Worm (Caenorhabditis elegans): ENCODE measurements around the gene alr-1.

Gene alr-1

ce11 chrX:11123998-11124397 is 1.4 kb downstream of the alr-1 start:
- no peak for TF ChIP-seq ztf-29 (GFP tag; IDR thresholded peaks at IDR 0.05)

ce11 chrX:11122412-11122811 is 3.0 kb downstream of the alr-1 start:
- no peak for TF ChIP-seq klf-2 (GFP tag; conservative IDR thresholded peaks at IDR 0.05)
- no peak for TF ChIP-seq med-1 (GFP tag; optimal IDR thresholded peaks at IDR 0.05; ENCODE audit: insufficient read depth)
- TF ChIP-seq ztf-23 (GFP tag; IDR thresholded peaks at IDR 0.05): no peak
- TF ChIP-seq flt-1 (GFP tag; IDR thresholded peaks at IDR 0.05): no peak
- no peak for TF ChIP-seq ref-1 (GFP tag; conservative IDR thresholded peaks at IDR 0.05)
- no peak for TF ChIP-seq ztf-29 (GFP tag; IDR thresholded peaks at IDR 0.05)
- TF ChIP-seq tab-1 (GFP tag; IDR thresholded peaks at IDR 0.05): no peak
- TF ChIP-seq T22C8.4 (GFP tag; IDR thresholded peaks at IDR 0.05): no peak
- TF ChIP-seq cog-1 (tag; optimal IDR thresholded peaks at IDR 0.05): no peak

- no peak for TF ChIP-seq ztf-29 (GFP tag; IDR thresholded peaks at IDR 0.05)
These were observed 4.6 kb downstream of the alr-1 start, which contains the start of gene R08B4.3 for ce11 chrX:11120808-11121207. Gene R08B4.3, minus strand, starts transcription at chrX:11121005.

- TF ChIP-seq cog-1 (tag; optimal IDR thresholded peaks at IDR 0.05): no peak
- no peak for TF ChIP-seq ref-1 (GFP tag; conservative IDR thresholded peaks at IDR 0.05)
These were observed 8.7 kb downstream of the alr-1 start, which contains the start of gene nlp-66 for ce11 chrX:11116723-11117122. Gene nlp-66, minus strand, starts transcription at chrX:11116823.

- TF ChIP-seq cog-1 (tag; optimal IDR thresholded peaks at IDR 0.05) (no peak), T22C8.4 (GFP tag; IDR thresholded peaks at IDR 0.05) (no peak), ztf-23 (GFP tag; IDR thresholded peaks at IDR 0.05) (no peak), med-1 (GFP tag; optimal IDR thresholded peaks at IDR 0.05; ENCODE audit: insufficient read depth) (no peak), klf-2 (GFP tag; conservative IDR thresholded peaks at IDR 0.05) (no peak), flt-1 (GFP tag; IDR thresholded peaks at IDR 0.05) (no peak), ref-1 (GFP tag; conservative IDR thresholded peaks at IDR 0.05) (no peak)
These were observed 11.0 kb downstream of the alr-1 start for ce11 chrX:11114420-11114819.

ce11 chrX:11109200-11109599 is 16.2 kb downstream of the alr-1 start, which contains the start of gene grd-1:
Gene grd-1, plus strand, starts transcription at chrX:11109440.
- TF ChIP-seq ztf-29 (GFP tag; IDR thresholded peaks at IDR 0.05): no peak

- no peak for TF ChIP-seq tab-1 (GFP tag; IDR thresholded peaks at IDR 0.05)
- no peak for TF ChIP-seq ztf-29 (GFP tag; IDR thresholded peaks at IDR 0.05)
- no peak for TF ChIP-seq T22C8.4 (GFP tag; IDR thresholded peaks at IDR 0.05)
- TF ChIP-seq klf-2 (GFP tag; conservative IDR thresholded peaks at IDR 0.05): no peak
- TF ChIP-seq flt-1 (GFP tag; IDR thresholded peaks at IDR 0.05): no peak
- no peak for TF ChIP-seq med-1 (GFP tag; optimal IDR thresholded peaks at IDR 0.05; ENCODE audit: insufficient read depth)
- no peak for TF ChIP-seq cog-1 (tag; optimal IDR thresholded peaks at IDR 0.05)
- no peak for TF ChIP-seq ref-1 (GFP tag; conservative IDR thresholded peaks at IDR 0.05)
- no peak for TF ChIP-seq ztf-23 (GFP tag; IDR thresholded peaks at IDR 0.05)
These were observed 18.3 kb downstream of the alr-1 start, which contains the start of gene clc-17 for ce11 chrX:11107076-11107475. Gene clc-17, plus strand, starts transcription at chrX:11107376.

- TF ChIP-seq ztf-23 (GFP tag; IDR thresholded peaks at IDR 0.05) (no peak), T22C8.4 (GFP tag; IDR thresholded peaks at IDR 0.05) (no peak), med-1 (GFP tag; optimal IDR thresholded peaks at IDR 0.05; ENCODE audit: insufficient read depth) (no peak), tab-1 (GFP tag; IDR thresholded peaks at IDR 0.05) (no peak), flt-1 (GFP tag; IDR thresholded peaks at IDR 0.05) (no peak), cog-1 (tag; optimal IDR thresholded peaks at IDR 0.05) (no peak), klf-2 (GFP tag; conservative IDR thresholded peaks at IDR 0.05) (no peak), ref-1 (GFP tag; conservative IDR thresholded peaks at IDR 0.05) (no peak), ztf-29 (GFP tag; IDR thresholded peaks at IDR 0.05) (no peak)
These were observed 20.4 kb downstream of the alr-1 start, which contains the start of gene W02H3.1 for ce11 chrX:11104883-11105629. Gene W02H3.1, minus strand, starts transcription at chrX:11105460.

ce11 chrX:11103173-11103572 is 22.2 kb downstream of the alr-1 start:
- TF ChIP-seq T22C8.4 (GFP tag; IDR thresholded peaks at IDR 0.05): no peak
- TF ChIP-seq klf-2 (GFP tag; conservative IDR thresholded peaks at IDR 0.05): no peak
- no peak for TF ChIP-seq flt-1 (GFP tag; IDR thresholded peaks at IDR 0.05)
- no peak for TF ChIP-seq med-1 (GFP tag; optimal IDR thresholded peaks at IDR 0.05; ENCODE audit: insufficient read depth)
- TF ChIP-seq ref-1 (GFP tag; conservative IDR thresholded peaks at IDR 0.05): no peak
- TF ChIP-seq cog-1 (tag; optimal IDR thresholded peaks at IDR 0.05): no peak
- TF ChIP-seq ztf-23 (GFP tag; IDR thresholded peaks at IDR 0.05): no peak
- TF ChIP-seq tab-1 (GFP tag; IDR thresholded peaks at IDR 0.05): no peak
- no peak for TF ChIP-seq ztf-29 (GFP tag; IDR thresholded peaks at IDR 0.05)

- TF ChIP-seq ztf-23 (GFP tag; IDR thresholded peaks at IDR 0.05): no peak
- TF ChIP-seq ref-1 (GFP tag; conservative IDR thresholded peaks at IDR 0.05): no peak
- TF ChIP-seq flt-1 (GFP tag; IDR thresholded peaks at IDR 0.05): no peak
- TF ChIP-seq cog-1 (tag; optimal IDR thresholded peaks at IDR 0.05): no peak
- no peak for TF ChIP-seq klf-2 (GFP tag; conservative IDR thresholded peaks at IDR 0.05)
- no peak for TF ChIP-seq T22C8.4 (GFP tag; IDR thresholded peaks at IDR 0.05)
- TF ChIP-seq med-1 (GFP tag; optimal IDR thresholded peaks at IDR 0.05; ENCODE audit: insufficient read depth): no peak
- no peak for TF ChIP-seq tab-1 (GFP tag; IDR thresholded peaks at IDR 0.05)
- TF ChIP-seq ztf-29 (GFP tag; IDR thresholded peaks at IDR 0.05): no peak
These were observed 27.3 kb downstream of the alr-1 start, which contains the start of gene W02H3.3 for ce11 chrX:11098086-11098485. Gene W02H3.3, minus strand, starts transcription at chrX:11098186.

ce11 chrX:11097343-11097742 is 28.1 kb downstream of the alr-1 start:
- TF ChIP-seq flt-1 (GFP tag; IDR thresholded peaks at IDR 0.05): no peak
